Worm (Caenorhabditis elegans) whole organism, L1 larva: Measurements from ENCODE around the gene F58E6.8.

ENCODE experiments used
- ceh-82 ChIP-seq, 3 experiments: fragments of 150-350 bp in 1 of 3; sonication (generic microtip) in 2 of 3; optimal IDR thresholded peaks; 2 replicates each; lab custom pipeline; 2014 to 2017; ENCODE audit warnings: missing biosample characterization in 3 of 3, missing genetic modification characterization in 3 of 3
- unc-62 ChIP-seq: fragments of 150-350 bp; optimal IDR thresholded peaks from 2 replicates; lab custom pipeline; 2014; ENCODE audit warnings: missing biosample characterization, missing genetic modification reagents, missing genetic modification characterization
- ztf-11 ChIP-seq, 2 experiments: sonication (generic microtip); optimal IDR thresholded peaks; 2 replicates each; lab custom pipeline; 2016 to 2017; ENCODE audit warnings: missing genetic modification characterization in 2 of 2, missing biosample characterization in 1 of 2, missing compliant biosample characterization in 1 of 2

DNA sequence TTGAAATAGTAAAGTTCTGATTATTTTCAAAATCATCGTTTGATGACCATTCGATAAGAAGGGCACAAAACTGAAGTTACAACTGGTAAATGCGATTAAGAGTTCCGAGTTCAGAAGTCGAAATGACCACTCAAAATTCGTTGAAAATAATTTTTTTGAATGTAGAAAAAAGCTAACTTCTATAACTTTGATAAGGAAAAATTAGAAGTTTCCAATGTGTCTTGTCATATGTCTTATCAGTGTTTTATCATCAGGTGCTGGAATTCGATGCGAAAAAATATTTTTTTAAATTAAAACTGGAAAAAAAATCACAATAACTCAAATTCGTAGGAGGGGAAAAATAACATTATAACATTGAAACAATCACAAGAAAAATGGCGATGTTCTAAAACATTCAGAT, 29.9 kb downstream of the F58E6.8 start:
- no peak for TF ChIP-seq unc-62 (GFP tag; lab: Kevin White, UChicago)
- TF ChIP-seq ztf-11 (tag; optimal IDR thresholded peaks at IDR 0.05; lab: Kevin White, UChicago) = no peak
- TF ChIP-seq ceh-82 (tag; optimal IDR thresholded peaks at IDR 0.05; lab: Kevin White, UChicago) = no peak
